Worm (Caenorhabditis elegans) whole organism, early embryonic: ENCODE results near the gene clec-8.

Source experiments
- F13C5.2 ChIP-seq: sonication (generic microtip); optimal IDR thresholded peaks from 2 replicates; lab custom pipeline; 2017; ENCODE audit warnings: mild to moderate bottlenecking, missing genetic modification characterization, inconsistent platforms, missing compliant biosample characterization
- ama-1 ChIP-seq: fragments of 150-350 bp; optimal IDR thresholded peaks from 2 replicates; lab custom pipeline; 2014
- ets-7 ChIP-seq: sonication (generic microtip); optimal IDR thresholded peaks from 2 replicates; lab custom pipeline; 2016; ENCODE audit warnings: missing genotype, missing genetic modification characterization, missing compliant biosample characterization
- flt-1 ChIP-seq: fragments of 200-800 bp; sonication (Bioruptor generic); IDR thresholded peaks from 2 replicates; pipeline ENCODE4 v1.3.6; 2022; ENCODE audit warnings: missing genetic modification characterization, missing compliant biosample characterization
- hmbx-1 ChIP-seq: sonication (generic microtip); optimal IDR thresholded peaks from 2 replicates; lab custom pipeline; 2016; ENCODE audit warnings: mild to moderate bottlenecking, missing genetic modification characterization, missing compliant biosample characterization
- sea-1 ChIP-seq: fragments of 200-800 bp; sonication (Bioruptor generic); conservative IDR thresholded peaks from 2 replicates; pipeline ENCODE4 v1.3.6; 2022; ENCODE audit warnings: missing genetic modification characterization, missing compliant biosample characterization
- tbx-11 ChIP-seq: fragments of 200-800 bp; sonication (Bioruptor generic); IDR thresholded peaks from 2 replicates; pipeline ENCODE4 v1.3.6; 2022; ENCODE audit warnings: missing genetic modification characterization, missing compliant biosample characterization

ce11 chrII:12608653-12609052, 30.8 kb upstream of the clec-8 start, which contains the start of gene Y38E10A.9:
- TF ChIP-seq flt-1 (GFP tag; lab: Robert Waterston, UW), result no peak
- TF ChIP-seq sea-1, result no peak
- TF ChIP-seq F13C5.2, result no peak
- TF ChIP-seq ama-1 (lab: Kevin White, UChicago), result no peak
- TF ChIP-seq hmbx-1, result no peak
- no peak for TF ChIP-seq ets-7 (tag; lab: Kevin White, UChicago)
- no peak for TF ChIP-seq tbx-11 (GFP tag; lab: Robert Waterston, UW)
